Worm (Caenorhabditis elegans): ENCODE results near the gene F59F5.3.

F59F5.3 gene

ce11 chrX:10555189-10555964 lies 13.2 kb upstream of the F59F5.3 start, which contains the start of gene syd-2 (continued):
- TF ChIP-seq pax-3 (tag; optimal IDR thresholded peaks at IDR 0.05) (no peak), hlh-4 (tag; optimal IDR thresholded peaks at IDR 0.05) (no peak), snpc-4 (tag; optimal IDR thresholded peaks at IDR 0.05) (no peak), fkh-4 (tag; optimal IDR thresholded peaks at IDR 0.05; ENCODE audit: borderline replicate concordance) (peak; percentile 9), nhr-77 (tag; optimal IDR thresholded peaks at IDR 0.05) (peak; percentile 74), hpl-2 (GFP tag; optimal IDR thresholded peaks at IDR 0.05) (no peak), lin-15B (tag; optimal IDR thresholded peaks at IDR 0.05) (no peak), nhr-11 (tag; optimal IDR thresholded peaks at IDR 0.05) (peak; percentile 3), lir-3 (tag; optimal IDR thresholded peaks at IDR 0.05; ENCODE audit: poor library complexity) (no peak), nhr-84 (tag; optimal IDR thresholded peaks at IDR 0.05) (no peak), Y116A8C.19 (tag; optimal IDR thresholded peaks at IDR 0.05; ENCODE audit: borderline replicate concordance) (no peak), unc-62 (GFP tag; optimal IDR thresholded peaks at IDR 0.05) (no peak), swsn-7 (tag; optimal IDR thresholded peaks at IDR 0.05) (peak; percentile 81), ceh-90 (tag; optimal IDR thresholded peaks at IDR 0.05) (no peak), tbx-2 (tag; optimal IDR thresholded peaks at IDR 0.05) (peak; percentile 84), nhr-85 (tag) (peak; percentile 79), nhr-71 (tag; optimal IDR thresholded peaks at IDR 0.05) (peak; percentile 90), nhr-19 (GFP tag; conservative IDR thresholded peaks at IDR 0.05) (peak; percentile 70), unc-98 (GFP tag; IDR thresholded peaks at IDR 0.05) (no peak), efl-3 (GFP tag; optimal IDR thresholded peaks at IDR 0.05) (no peak), F16B12.6 (tag; optimal IDR thresholded peaks at IDR 0.05) (no peak), ztf-11 (tag; optimal IDR thresholded peaks at IDR 0.05) (peak in 1 of 2 experiments; percentile 70), C34B4.2 (tag; optimal IDR thresholded peaks at IDR 0.05) (no peak), elt-2 (tag; optimal IDR thresholded peaks at IDR 0.05) (peak; percentile 23), ama-1 (optimal IDR thresholded peaks at IDR 0.05) (no peak), elt-3 (tag; optimal IDR thresholded peaks at IDR 0.05) (peak in 1 of 6 experiments; percentile 11), alr-1 (tag; optimal IDR thresholded peaks at IDR 0.05; ENCODE audit: borderline replicate concordance) (no peak), vab-15 (tag; optimal IDR thresholded peaks at IDR 0.05) (no peak), ceh-8 (GFP tag; optimal IDR thresholded peaks at IDR 0.05) (peak; percentile 23), lin-14 (GFP tag; optimal IDR thresholded peaks at IDR 0.05) (peak; percentile 99), nhr-237 (tag; optimal IDR thresholded peaks at IDR 0.05) (no peak), lin-13 (GFP tag; optimal IDR thresholded peaks at IDR 0.05) (no peak), sup-37 (GFP tag; optimal IDR thresholded peaks at IDR 0.05) (peak; percentile 33), C16A3.4 (tag; optimal IDR thresholded peaks at IDR 0.05) (peak; percentile 45), hlh-17 (GFP tag; optimal IDR thresholded peaks at IDR 0.05; ENCODE audit: borderline replicate concordance) (no peak), ces-1 (GFP tag; optimal IDR thresholded peaks at IDR 0.05) (no peak), C04F5.9 (tag; optimal IDR thresholded peaks at IDR 0.05) (peak; percentile 1), ceh-82 (tag; optimal IDR thresholded peaks at IDR 0.05) (peak; percentile 60 to 73 (median 67)), mdl-1 (tag; optimal IDR thresholded peaks at IDR 0.05) (peak in 1 of 2 experiments; percentile 15), pqm-1 (tag; optimal IDR thresholded peaks at IDR 0.05) (no peak), aha-1 (tag; optimal IDR thresholded peaks at IDR 0.05) (no peak), nhr-20 (tag; optimal IDR thresholded peaks at IDR 0.05) (peak; percentile 82), nhr-28 (tag; optimal IDR thresholded peaks at IDR 0.05) (no peak), fkh-10 (GFP tag; optimal IDR thresholded peaks at IDR 0.05) (peak; percentile 83), dpl-1 (GFP tag; optimal IDR thresholded peaks at IDR 0.05) (peak; percentile 13 to 47 (median 32)), grh-1 (GFP tag; IDR thresholded peaks at IDR 0.05) (no peak), lin-35 (GFP tag; optimal IDR thresholded peaks at IDR 0.05) (peak; percentile 46 to 51), tlp-1 (tag; optimal IDR thresholded peaks at IDR 0.05) (no peak), zip-4 (GFP tag; optimal IDR thresholded peaks at IDR 0.05) (no peak), ceh-63 (GFP tag; optimal IDR thresholded peaks at IDR 0.05) (no peak), sox-4 (tag; optimal IDR thresholded peaks at IDR 0.05) (peak; percentile 26)
